Fruit fly (Drosophila melanogaster) whole organism, embryonic: ENCODE results near the gene Sem1.
A peak's percentile ranks its signal among the peaks of the same experiment; 100 is the strongest.

ENCODE experiments used
- Awh ChIP-seq: fragments of 200-800 bp; sonication (Bioruptor generic); IDR thresholded peaks from 2 replicates; pipeline ENCODE4, ENCODE4 v1.3.6; 2022; ENCODE audit warnings: missing biosample characterization, missing genetic modification characterization
- BEAF-32 ChIP-seq: fragments of 200-800 bp; sonication (Bioruptor generic); optimal IDR thresholded peaks from 3 replicates; lab custom pipeline; 2017; ENCODE audit warnings: missing biosample characterization, missing genetic modification characterization, mild to moderate bottlenecking, moderate library complexity, missing genetic modification reagents
- CG10209 ChIP-seq: fragments of 200-800 bp; sonication (Bioruptor generic); optimal IDR thresholded peaks from 3 replicates; lab custom pipeline; 2017; ENCODE audit warnings: missing biosample characterization, mild to moderate bottlenecking, missing genetic modification characterization, missing genetic modification reagents
- CG11398 ChIP-seq: fragments of 200-800 bp; sonication (Bioruptor generic); optimal IDR thresholded peaks from 2 replicates; lab custom pipeline; 2016; ENCODE audit warnings: missing biosample characterization, missing genetic modification characterization
- CG11456 ChIP-seq: fragments of 200-800 bp; sonication (Bioruptor generic); IDR thresholded peaks from 3 replicates; pipeline ENCODE4 v1.3.6; 2022; ENCODE audit warnings: missing biosample characterization, missing genetic modification characterization
- CG12391 ChIP-seq: fragments of 200-800 bp; sonication (Bioruptor generic); optimal IDR thresholded peaks from 3 replicates; lab custom pipeline; 2018; ENCODE audit warnings: missing biosample characterization, mild to moderate bottlenecking, missing genetic modification characterization, moderate library complexity
- CG12942 ChIP-seq: fragments of 200-800 bp; sonication (Bioruptor generic); optimal IDR thresholded peaks from 3 replicates; lab custom pipeline; 2016; ENCODE audit warnings: missing biosample characterization, missing genetic modification characterization
- CG13894 ChIP-seq: fragments of 200-800 bp; sonication (Bioruptor generic); optimal IDR thresholded peaks from 3 replicates; lab custom pipeline; 2018; ENCODE audit warnings: missing biosample characterization, mild to moderate bottlenecking, missing genetic modification characterization, moderate library complexity
- CG1603 ChIP-seq: fragments of 200-800 bp; sonication (Bioruptor generic); optimal IDR thresholded peaks from 2 replicates; lab custom pipeline; 2019; ENCODE audit warnings: missing biosample characterization, mild to moderate bottlenecking, missing genetic modification characterization, moderate library complexity
- CG18764 ChIP-seq: fragments of 200-800 bp; sonication (Bioruptor generic); optimal IDR thresholded peaks from 3 replicates; lab custom pipeline; 2016; ENCODE audit warnings: missing biosample characterization, missing genetic modification characterization
- CG2678 ChIP-seq: fragments of 200-800 bp; sonication (Bioruptor generic); optimal IDR thresholded peaks from 3 replicates; lab custom pipeline; 2019; ENCODE audit warnings: missing biosample characterization, mild to moderate bottlenecking, missing genetic modification characterization, moderate library complexity
- CG31365 ChIP-seq: fragments of 200-800 bp; sonication (Bioruptor generic); optimal IDR thresholded peaks from 2 replicates; lab custom pipeline; 2018; ENCODE audit warnings: missing biosample characterization, mild to moderate bottlenecking, missing genetic modification characterization
- CG34224 ChIP-seq: fragments of 200-800 bp; sonication (Bioruptor generic); IDR thresholded peaks from 3 replicates; pipeline ENCODE4 v1.3.6; 2022; ENCODE audit warnings: missing biosample characterization, missing genetic modification characterization; ENCODE audit not compliant: partially characterized antibody
- CG34376 ChIP-seq: fragments of 200-800 bp; sonication (Bioruptor generic); optimal IDR thresholded peaks from 2 replicates; lab custom pipeline; 2018; ENCODE audit warnings: missing biosample characterization, mild to moderate bottlenecking, missing genetic modification characterization
- CG4617 ChIP-seq: fragments of 200-800 bp; sonication (Bioruptor generic); optimal IDR thresholded peaks from 3 replicates; lab custom pipeline; 2016; ENCODE audit warnings: missing biosample characterization, missing genetic modification characterization, borderline replicate concordance
- CG8388 ChIP-seq: fragments of 200-800 bp; sonication (Bioruptor generic); optimal IDR thresholded peaks from 2 replicates; lab custom pipeline; 2019; ENCODE audit warnings: missing biosample characterization, mild to moderate bottlenecking, missing genetic modification characterization, moderate library complexity
- CG8924 ChIP-seq: fragments of 200-800 bp; optimal IDR thresholded peaks from 3 replicates; lab custom pipeline; 2019; ENCODE audit warnings: missing biosample characterization, mild to moderate bottlenecking, missing genetic modification characterization, moderate library complexity
- CG9817 ChIP-seq: fragments of 200-800 bp; sonication (Bioruptor generic); optimal IDR thresholded peaks from 2 replicates; lab custom pipeline; 2018; ENCODE audit warnings: missing biosample characterization, mild to moderate bottlenecking, missing genetic modification characterization, moderate library complexity
- CG9932 ChIP-seq: fragments of 200-800 bp; sonication (Bioruptor generic); IDR thresholded peaks from 2 replicates; pipeline ENCODE4 v1.3.6; 2022; ENCODE audit warnings: missing biosample characterization, missing genetic modification characterization
- Camta ChIP-seq: fragments of 200-800 bp; sonication (Bioruptor generic); optimal IDR thresholded peaks from 2 replicates; lab custom pipeline; 2016; ENCODE audit warnings: missing biosample characterization, missing genetic modification characterization
- Fer3 ChIP-seq: fragments of 200-800 bp; sonication (Bioruptor generic); optimal IDR thresholded peaks from 2 replicates; lab custom pipeline; 2018; ENCODE audit warnings: missing biosample characterization, mild to moderate bottlenecking, missing genetic modification characterization, moderate library complexity
- Hsf ChIP-seq: fragments of 200-800 bp; sonication (Bioruptor generic); optimal IDR thresholded peaks from 3 replicates; lab custom pipeline; 2016; ENCODE audit warnings: missing biosample characterization, missing genetic modification characterization
- Jarid2 ChIP-seq: fragments of 200-800 bp; sonication (Bioruptor generic); optimal IDR thresholded peaks from 3 replicates; lab custom pipeline; 2017; ENCODE audit warnings: mild to moderate bottlenecking, missing biosample characterization, missing genetic modification reagents, missing genetic modification characterization
- Mad ChIP-seq: fragments of 200-800 bp; sonication (Bioruptor generic); optimal IDR thresholded peaks from 2 replicates; lab custom pipeline; 2016; ENCODE audit warnings: missing biosample characterization, missing genetic modification characterization
- Rfx ChIP-seq: fragments of 200-800 bp; sonication (Bioruptor generic); IDR thresholded peaks from 2 replicates; pipeline ENCODE4 v1.3.6; 2022; ENCODE audit warnings: missing biosample characterization, missing genetic modification characterization
- Side ChIP-seq: fragments of 200-800 bp; sonication (Bioruptor generic); optimal IDR thresholded peaks from 2 replicates; lab custom pipeline; 2016; ENCODE audit warnings: missing biosample characterization, missing genetic modification characterization
- Six4 ChIP-seq: fragments of 200-800 bp; sonication (Bioruptor generic); optimal IDR thresholded peaks from 2 replicates; lab custom pipeline; 2016; ENCODE audit warnings: missing biosample characterization, missing genetic modification characterization
- TFAM ChIP-seq: fragments of 200-800 bp; sonication (Bioruptor generic); optimal IDR thresholded peaks from 2 replicates; lab custom pipeline; 2017; ENCODE audit warnings: missing biosample characterization, missing genetic modification characterization, inconsistent platforms
- Tbp ChIP-seq: fragments of >200 bp; optimal IDR thresholded peaks from 2 replicates; lab custom pipeline; 2018; ENCODE audit warnings: missing biosample characterization, missing genetic modification characterization
- Xbp1 ChIP-seq: fragments of 200-800 bp; sonication (Bioruptor generic); optimal IDR thresholded peaks from 3 replicates; lab custom pipeline; 2016; ENCODE audit warnings: missing biosample characterization, mild to moderate bottlenecking, missing genetic modification characterization
- ab ChIP-seq: fragments of 200-800 bp; sonication (Bioruptor generic); optimal IDR thresholded peaks from 2 replicates; lab custom pipeline; 2016; ENCODE audit warnings: missing biosample characterization, missing genetic modification characterization
- br ChIP-seq: fragments of >200 bp; optimal IDR thresholded peaks from 2 replicates; lab custom pipeline; 2017
- cwo ChIP-seq: fragments of 200-800 bp; sonication (Bioruptor generic); optimal IDR thresholded peaks from 3 replicates; lab custom pipeline; 2017; ENCODE audit warnings: missing biosample characterization, missing genetic modification characterization, mild to moderate bottlenecking, moderate library complexity, missing genetic modification reagents
- emc ChIP-seq: fragments of 200-800 bp; sonication (Bioruptor generic); optimal IDR thresholded peaks from 2 replicates; lab custom pipeline; 2016; ENCODE audit warnings: missing biosample characterization, missing genetic modification characterization
- esg ChIP-seq: fragments of 200-800 bp; sonication (Bioruptor generic); conservative IDR thresholded peaks from 2 replicates; pipeline ENCODE4 v1.3.6; 2022; ENCODE audit warnings: missing biosample characterization, missing genetic modification characterization
- fd102C ChIP-seq: fragments of 200-800 bp; sonication (Bioruptor generic); optimal IDR thresholded peaks from 2 replicates; lab custom pipeline; 2018; ENCODE audit warnings: missing biosample characterization, mild to moderate bottlenecking, missing genetic modification characterization, moderate library complexity
- gcm ChIP-seq: fragments of 200-800 bp; sonication (Bioruptor generic); optimal IDR thresholded peaks from 2 replicates; lab custom pipeline; 2019; ENCODE audit warnings: missing biosample characterization, mild to moderate bottlenecking, missing genetic modification characterization, moderate library complexity
- nerfin-1 ChIP-seq: fragments of 200-800 bp; sonication (Bioruptor generic); optimal IDR thresholded peaks from 3 replicates; lab custom pipeline; 2019; ENCODE audit warnings: missing biosample characterization, mild to moderate bottlenecking, missing genetic modification characterization, moderate library complexity
- odd ChIP-seq: fragments of 200-800 bp; sonication (Bioruptor generic); optimal IDR thresholded peaks from 2 replicates; lab custom pipeline; 2017; ENCODE audit warnings: missing biosample characterization, mild to moderate bottlenecking, missing genetic modification characterization
- pan ChIP-seq, 4 experiments: fragments of >200 bp in 3 of 4; fragments of 200-800 bp in 1 of 4; sonication (Bioruptor generic) in 1 of 4; optimal IDR thresholded peaks in 3 of 4; IDR thresholded peaks in 1 of 4; 2 replicates each; pipeline versions ENCODE4 v1.3.6 to Lab custom; 2017 to 2022; ENCODE audit warnings: missing biosample characterization in 2 of 4, missing genetic modification characterization in 2 of 4, mixed read lengths in 1 of 4
- prd ChIP-seq, 3 experiments: fragments of >200 bp in 2 of 3; fragments of 200-800 bp in 1 of 3; sonication (Bioruptor generic) in 1 of 3; optimal IDR thresholded peaks in 2 of 3; IDR thresholded peaks in 1 of 3; 2 replicates in 2 of 3; 3 replicates in 1 of 3; pipeline versions ENCODE4 v1.3.6 to Lab custom; 2017 to 2022; ENCODE audit warnings: missing biosample characterization in 1 of 3, missing genetic modification characterization in 1 of 3
- salm ChIP-seq: fragments of 200-800 bp; sonication (Bioruptor generic); optimal IDR thresholded peaks from 2 replicates; lab custom pipeline; 2018; ENCODE audit warnings: missing biosample characterization, mild to moderate bottlenecking, missing genetic modification characterization
- sd ChIP-seq: fragments of 200-800 bp; sonication (Bioruptor generic); optimal IDR thresholded peaks from 3 replicates; lab custom pipeline; 2018; ENCODE audit warnings: missing biosample characterization, mild to moderate bottlenecking, missing genetic modification characterization, moderate library complexity
- tll ChIP-seq, 2 experiments: fragments of 200-800 bp in 1 of 2; fragments of >200 bp in 1 of 2; sonication (Bioruptor generic) in 1 of 2; optimal IDR thresholded peaks; 2 replicates each; lab custom pipeline; 2017 to 2019; ENCODE audit warnings: missing biosample characterization in 2 of 2, missing genetic modification characterization in 2 of 2, mild to moderate bottlenecking in 1 of 2, moderate library complexity in 1 of 2
- trem ChIP-seq: fragments of 200-800 bp; optimal IDR thresholded peaks from 3 replicates; lab custom pipeline; 2019; ENCODE audit warnings: missing biosample characterization, mild to moderate bottlenecking, missing genetic modification characterization, moderate library complexity
- tx ChIP-seq: fragments of 200-800 bp; sonication (Bioruptor generic); optimal IDR thresholded peaks from 2 replicates; lab custom pipeline; 2016; ENCODE audit warnings: missing biosample characterization, missing genetic modification characterization
- vvl ChIP-seq: fragments of 200-800 bp; sonication (Bioruptor generic); IDR thresholded peaks from 2 replicates; pipeline ENCODE4 v1.3.6; 2022; ENCODE audit warnings: missing biosample characterization, missing genetic modification characterization

Gene Sem1

dm6 chr2L:7056189-7056926 is 7.4 kb upstream of the Sem1 start, which contains the start of gene Mnn1 (continued):
- TF ChIP-seq Jarid2 (no peak), CG8924 (tag; lab: Kevin White, UChicago) (peak; percentile 37), salm (tag; lab: Kevin White, UChicago) (no peak), CG11398 (GFP tag; lab: Kevin White, UChicago) (peak; percentile 53), prd (optimal IDR thresholded peaks at IDR 0.05; lab: Kevin White, UChicago) (no peak), prd (GFP tag; IDR thresholded peaks at IDR 0.05; lab: Robert Waterston, UW) (peak; percentile 8; the same call in 1 of the 3 replicates), CG2678 (tag; lab: Kevin White, UChicago) (no peak), emc (peak; percentile 22), odd (GFP tag; lab: Kevin White, UChicago) (no peak), CG13894 (tag; lab: Kevin White, UChicago) (no peak), Hsf (GFP tag; lab: Kevin White, UChicago) (peak; percentile 42), Xbp1 (GFP tag; lab: Kevin White, UChicago) (peak; percentile 50), CG18764 (GFP tag; lab: Kevin White, UChicago) (peak; percentile 34), pan (optimal IDR thresholded peaks at IDR 0.05; lab: Kevin White, UChicago) (no peak), pan (GFP tag; optimal IDR thresholded peaks at IDR 0.05 in 1 of 2, IDR thresholded peaks at IDR 0.05 in 1 of 2) (peak in 1 of 2 experiments; percentile 33), tx (GFP tag; lab: Kevin White, UChicago) (peak; percentile 51), esg (GFP tag; lab: Robert Waterston, UW) (no peak), CG34376 (GFP tag; lab: Kevin White, UChicago) (peak; percentile 65), trem (peak; percentile 69), nerfin-1 (peak; percentile 97), CG4617 (GFP tag; lab: Kevin White, UChicago) (peak; percentile 73), BEAF-32 (GFP tag; lab: Kevin White, UChicago) (peak; percentile 46), Camta (GFP tag; lab: Kevin White, UChicago) (peak; percentile 4), CG8388 (GFP tag; lab: Kevin White, UChicago) (no peak), Mad (peak; percentile 4), vvl (GFP tag; lab: Robert Waterston, UW) (peak; percentile 31; the same call in 1 of the 2 replicates), fd102C (GFP tag; lab: Kevin White, UChicago) (no peak), CG31365 (no peak), CG12391 (tag; lab: Kevin White, UChicago) (peak; percentile 21), gcm (no peak), Rfx (GFP tag; lab: Robert Waterston, UW) (peak; percentile 72), TFAM (GFP tag; lab: Kevin White, UChicago) (no peak), CG9932 (GFP tag; lab: Robert Waterston, UW) (peak; percentile 65), Fer3 (tag; lab: Kevin White, UChicago) (peak; percentile 39), Side (GFP tag; lab: Kevin White, UChicago) (peak; percentile 27), CG11456 (GFP tag; lab: Robert Waterston, UW) (0 out of 3 replicates have a peak, but pooled peaks have one; percentile 41), CG1603 (tag; lab: Kevin White, UChicago) (peak; percentile 89), cwo (peak; percentile 95), Tbp (GFP tag; lab: Kevin White, UChicago) (no peak), ab (GFP tag; lab: Kevin White, UChicago) (no peak), CG9817 (tag; lab: Kevin White, UChicago) (no peak), CG12942 (peak; percentile 41), sd (tag; lab: Kevin White, UChicago) (peak; percentile 95), CG34224 (0 out of 3 replicates have a peak, but pooled peaks have one; percentile 26), Six4 (GFP tag; lab: Kevin White, UChicago) (peak; percentile 1), Awh (no peak), br (no peak), CG10209 (peak; percentile 33), tll (GFP tag; optimal IDR thresholded peaks at IDR 0.05; lab: Kevin White, UChicago) (peak in 1 of 2 experiments; percentile 49)
